Fruit fly (Drosophila melanogaster) whole organism, embryonic: ENCODE measurements around the gene rost.

ENCODE experiments used
- CG10147 ChIP-seq: fragments of 200-800 bp; sonication (Bioruptor generic); optimal IDR thresholded peaks from 2 replicates; lab custom pipeline; 2019; ENCODE audit warnings: missing biosample characterization, mild to moderate bottlenecking, missing genetic modification characterization, moderate library complexity
- CG10543 ChIP-seq: fragments of 200-800 bp; sonication (Bioruptor generic); optimal IDR thresholded peaks from 3 replicates; lab custom pipeline; 2017; ENCODE audit warnings: missing biosample characterization, mild to moderate bottlenecking, missing genetic modification characterization, moderate library complexity
- CG10959 ChIP-seq: fragments of 200-800 bp; sonication (Bioruptor generic); IDR thresholded peaks from 2 replicates; pipeline ENCODE4 v1.3.6; 2022; ENCODE audit warnings: missing biosample characterization, missing genetic modification characterization
- CG11398 ChIP-seq: fragments of 200-800 bp; sonication (Bioruptor generic); optimal IDR thresholded peaks from 2 replicates; lab custom pipeline; 2016; ENCODE audit warnings: missing biosample characterization, missing genetic modification characterization
- CG11504 ChIP-seq: fragments of 200-800 bp; sonication (Bioruptor generic); optimal IDR thresholded peaks from 3 replicates; lab custom pipeline; 2019; ENCODE audit warnings: missing biosample characterization, mild to moderate bottlenecking, missing genetic modification characterization, moderate library complexity
- CG11723 ChIP-seq: fragments of 200-800 bp; sonication (Bioruptor generic); optimal IDR thresholded peaks from 2 replicates; lab custom pipeline; 2017; ENCODE audit warnings: missing biosample characterization, mild to moderate bottlenecking, missing genetic modification characterization
- CG12155 ChIP-seq: fragments of 200-800 bp; sonication (Bioruptor generic); optimal IDR thresholded peaks from 3 replicates; lab custom pipeline; 2016; ENCODE audit warnings: missing biosample characterization, missing genetic modification characterization
- CG12236 ChIP-seq: fragments of 200-800 bp; sonication (Bioruptor generic); optimal IDR thresholded peaks from 2 replicates; lab custom pipeline; 2016; ENCODE audit warnings: missing biosample characterization, missing genetic modification characterization
- CG12299 ChIP-seq: fragments of 200-800 bp; sonication (Bioruptor generic); optimal IDR thresholded peaks from 2 replicates; lab custom pipeline; 2018; ENCODE audit warnings: missing biosample characterization, mild to moderate bottlenecking, missing genetic modification characterization
- CG15479 ChIP-seq: fragments of 200-800 bp; sonication (Bioruptor generic); optimal IDR thresholded peaks from 3 replicates; lab custom pipeline; 2019; ENCODE audit warnings: missing biosample characterization, mild to moderate bottlenecking, missing genetic modification characterization, moderate library complexity
- CG18619 ChIP-seq: fragments of 200-800 bp; sonication (Bioruptor generic); optimal IDR thresholded peaks from 3 replicates; lab custom pipeline; 2017; ENCODE audit warnings: missing biosample characterization, mild to moderate bottlenecking, missing genetic modification characterization
- CG2202 ChIP-seq: fragments of 200-800 bp; sonication (Bioruptor generic); optimal IDR thresholded peaks from 2 replicates; lab custom pipeline; 2018; ENCODE audit warnings: missing biosample characterization, mild to moderate bottlenecking, missing genetic modification characterization
- CG31441 ChIP-seq: fragments of 200-800 bp; sonication (Bioruptor generic); IDR thresholded peaks from 2 replicates; pipeline ENCODE4 v1.3.6; 2022; ENCODE audit warnings: missing biosample characterization, missing genetic modification characterization
- CG3726 ChIP-seq: fragments of 200-800 bp; sonication (Bioruptor generic); IDR thresholded peaks from 3 replicates; pipeline ENCODE4, ENCODE4 v1.3.6; 2022; ENCODE audit warnings: missing biosample characterization, missing genetic modification characterization
- CG6791 ChIP-seq: fragments of 200-800 bp; sonication (Bioruptor generic); IDR thresholded peaks from 3 replicates; pipeline ENCODE4 v1.3.6; 2022; ENCODE audit warnings: missing biosample characterization, missing genetic modification characterization; ENCODE audit not compliant: partially characterized antibody
- CG7357 ChIP-seq: fragments of 200-800 bp; sonication (Bioruptor generic); IDR thresholded peaks from 3 replicates; pipeline ENCODE4 v1.3.6; 2022; ENCODE audit warnings: missing biosample characterization, missing genetic modification characterization
- CG8290 ChIP-seq, 3 experiments: fragments of 200-800 bp; sonication (Bioruptor generic); optimal IDR thresholded peaks; 2 replicates each; lab custom pipeline; 2016 to 2019; ENCODE audit warnings: missing biosample characterization in 3 of 3, missing genetic modification characterization in 3 of 3, mild to moderate bottlenecking in 2 of 3, moderate library complexity in 1 of 3
- CG8359 ChIP-seq: fragments of 200-800 bp; sonication (Bioruptor generic); optimal IDR thresholded peaks from 2 replicates; lab custom pipeline; 2017; ENCODE audit warnings: missing biosample characterization, mild to moderate bottlenecking, missing genetic modification characterization, borderline replicate concordance
- CG9817 ChIP-seq: fragments of 200-800 bp; sonication (Bioruptor generic); optimal IDR thresholded peaks from 2 replicates; lab custom pipeline; 2018; ENCODE audit warnings: missing biosample characterization, mild to moderate bottlenecking, missing genetic modification characterization, moderate library complexity
- CG9932 ChIP-seq: fragments of 200-800 bp; sonication (Bioruptor generic); IDR thresholded peaks from 2 replicates; pipeline ENCODE4 v1.3.6; 2022; ENCODE audit warnings: missing biosample characterization, missing genetic modification characterization
- Dad ChIP-seq: fragments of 200-800 bp; sonication (Bioruptor generic); optimal IDR thresholded peaks from 3 replicates; lab custom pipeline; 2016; ENCODE audit warnings: missing biosample characterization, missing genetic modification characterization
- HHEX ChIP-seq: fragments of 200-800 bp; sonication (Bioruptor generic); optimal IDR thresholded peaks from 3 replicates; lab custom pipeline; 2017; ENCODE audit warnings: missing biosample characterization, mild to moderate bottlenecking, missing genetic modification characterization, missing genetic modification reagents
- Hand ChIP-seq: fragments of 200-800 bp; sonication (Bioruptor generic); optimal IDR thresholded peaks from 2 replicates; lab custom pipeline; 2017; ENCODE audit warnings: mild to moderate bottlenecking, missing biosample characterization, missing genetic modification reagents, missing genetic modification characterization
- Hr51 ChIP-seq, 2 experiments: fragments of 200-800 bp; sonication (Bioruptor generic); optimal IDR thresholded peaks; 2 replicates in 1 of 2; 3 replicates in 1 of 2; lab custom pipeline; 2016 to 2018; ENCODE audit warnings: missing biosample characterization in 2 of 2, missing genetic modification characterization in 2 of 2, mild to moderate bottlenecking in 1 of 2, moderate library complexity in 1 of 2
- MESR4 ChIP-seq: fragments of 200-800 bp; sonication (Bioruptor generic); optimal IDR thresholded peaks from 2 replicates; lab custom pipeline; 2018; ENCODE audit warnings: missing biosample characterization, mild to moderate bottlenecking, missing genetic modification characterization, moderate library complexity
- MTF-1 ChIP-seq: fragments of 200-800 bp; sonication (Bioruptor generic); optimal IDR thresholded peaks from 2 replicates; lab custom pipeline; 2018; ENCODE audit warnings: missing biosample characterization, mild to moderate bottlenecking, missing genetic modification characterization, borderline replicate concordance
- Meics ChIP-seq: fragments of 200-800 bp; sonication (Bioruptor generic); optimal IDR thresholded peaks from 2 replicates; lab custom pipeline; 2017; ENCODE audit warnings: missing biosample characterization, mild to moderate bottlenecking, missing genetic modification characterization
- Sox100B ChIP-seq: fragments of 200-800 bp; sonication (Bioruptor generic); optimal IDR thresholded peaks from 3 replicates; lab custom pipeline; 2018; ENCODE audit warnings: missing biosample characterization, mild to moderate bottlenecking, missing genetic modification characterization
- Sry-β ChIP-seq: fragments of 200-800 bp; sonication (Bioruptor generic); optimal IDR thresholded peaks from 2 replicates; lab custom pipeline; 2018; ENCODE audit warnings: missing biosample characterization, mild to moderate bottlenecking, missing genetic modification characterization, moderate library complexity
- Usf ChIP-seq: fragments of 200-800 bp; sonication (Bioruptor generic); optimal IDR thresholded peaks from 2 replicates; lab custom pipeline; 2017; ENCODE audit warnings: missing genotype, missing biosample characterization, missing genetic modification characterization
- ara ChIP-seq: fragments of 200-800 bp; sonication (Bioruptor generic); IDR thresholded peaks from 2 replicates; pipeline ENCODE4 v1.3.6; 2022; ENCODE audit warnings: missing biosample characterization, missing genetic modification characterization
- chif ChIP-seq, 2 experiments: fragments of 200-800 bp; sonication (Bioruptor generic); optimal IDR thresholded peaks; 3 replicates each; lab custom pipeline; 2016; ENCODE audit warnings: missing biosample characterization in 2 of 2, missing genetic modification characterization in 2 of 2
- dpn ChIP-seq, 2 experiments: fragments of 200-800 bp; sonication (Bioruptor generic); optimal IDR thresholded peaks; 3 replicates each; lab custom pipeline; 2016; ENCODE audit warnings: missing biosample characterization in 2 of 2, missing genetic modification characterization in 2 of 2
- ems ChIP-seq: fragments of 200-800 bp; sonication (Bioruptor generic); optimal IDR thresholded peaks from 3 replicates; lab custom pipeline; 2016; ENCODE audit warnings: missing biosample characterization, missing genetic modification characterization
- exex ChIP-seq: fragments of 200-800 bp; sonication (Bioruptor generic); optimal IDR thresholded peaks from 4 replicates; lab custom pipeline; 2018; ENCODE audit warnings: missing biosample characterization, mild to moderate bottlenecking, missing genetic modification characterization, moderate library complexity
- gt ChIP-seq: fragments of 200-800 bp; sonication (Bioruptor generic); IDR thresholded peaks from 2 replicates; pipeline ENCODE4 v1.3.6; 2022; ENCODE audit warnings: missing biosample characterization, missing genetic modification characterization
- lab ChIP-seq: fragments of 200-800 bp; sonication (Bioruptor generic); optimal IDR thresholded peaks from 3 replicates; lab custom pipeline; 2017; ENCODE audit warnings: missing biosample characterization, missing genetic modification characterization, mild to moderate bottlenecking, moderate library complexity, missing genetic modification reagents
- mld ChIP-seq: fragments of 200-800 bp; sonication (Bioruptor generic); IDR thresholded peaks from 3 replicates; pipeline ENCODE4 v1.3.6; 2022; ENCODE audit warnings: missing biosample characterization, missing genetic modification characterization; ENCODE audit not compliant: partially characterized antibody
- nerfin-1 ChIP-seq: fragments of 200-800 bp; sonication (Bioruptor generic); optimal IDR thresholded peaks from 3 replicates; lab custom pipeline; 2019; ENCODE audit warnings: missing biosample characterization, mild to moderate bottlenecking, missing genetic modification characterization, moderate library complexity
- nmo ChIP-seq: fragments of 200-800 bp; sonication (Bioruptor generic); optimal IDR thresholded peaks from 2 replicates; lab custom pipeline; 2018; ENCODE audit warnings: missing biosample characterization, mild to moderate bottlenecking, missing genetic modification characterization, moderate library complexity
- pum ChIP-seq: fragments of 200-800 bp; sonication (Bioruptor generic); optimal IDR thresholded peaks from 2 replicates; lab custom pipeline; 2016; ENCODE audit warnings: missing biosample characterization, missing genetic modification characterization
- sc ChIP-seq, 3 experiments: fragments of >200 bp in 2 of 3; fragments of 200-800 bp in 1 of 3; sonication (Bioruptor generic) in 1 of 3; optimal IDR thresholded peaks; 2 replicates in 2 of 3; 3 replicates in 1 of 3; lab custom pipeline; 2017; ENCODE audit warnings: mild to moderate bottlenecking in 1 of 3, missing biosample characterization in 1 of 3, missing genetic modification characterization in 1 of 3, missing genetic modification reagents in 1 of 3
- sd ChIP-seq: fragments of 200-800 bp; sonication (Bioruptor generic); optimal IDR thresholded peaks from 3 replicates; lab custom pipeline; 2018; ENCODE audit warnings: missing biosample characterization, mild to moderate bottlenecking, missing genetic modification characterization, moderate library complexity
- sima ChIP-seq: fragments of 200-800 bp; sonication (Bioruptor generic); optimal IDR thresholded peaks from 2 replicates; lab custom pipeline; 2016; ENCODE audit warnings: missing biosample characterization, missing genetic modification characterization
- sna ChIP-seq: fragments of 200-800 bp; sonication (Bioruptor generic); IDR thresholded peaks from 2 replicates; pipeline ENCODE4 v1.3.6; 2022; ENCODE audit warnings: missing biosample characterization, missing genetic modification characterization; ENCODE audit not compliant: partially characterized antibody
- sob ChIP-seq: fragments of 200-800 bp; sonication (Bioruptor generic); IDR thresholded peaks from 2 replicates; pipeline ENCODE4 v1.3.6; 2022; ENCODE audit warnings: missing biosample characterization, missing genetic modification characterization
- sqz ChIP-seq: fragments of 200-800 bp; sonication (Bioruptor generic); optimal IDR thresholded peaks from 3 replicates; lab custom pipeline; 2018; ENCODE audit warnings: missing biosample characterization, mild to moderate bottlenecking, missing genetic modification characterization
- zf30C ChIP-seq: fragments of 200-800 bp; sonication (Bioruptor generic); optimal IDR thresholded peaks from 3 replicates; lab custom pipeline; 2018; ENCODE audit warnings: missing biosample characterization, mild to moderate bottlenecking, missing genetic modification characterization

Gene rost

dm6 chr2L:8937003-8937402 lies 52.3 kb downstream of the rost start, which contains the start of gene Tsp29Fb (continued):
- peak in 1 of 2 experiments; percentile 90 for TF ChIP-seq Hr51 (GFP tag; optimal IDR thresholded peaks at IDR 0.05; lab: Kevin White, UChicago)
- TF ChIP-seq CG10543 (GFP tag; lab: Kevin White, UChicago), result peak; percentile 77
- peak; percentile 45; the same call in 1 of the 2 replicates for TF ChIP-seq ara
- TF ChIP-seq sob (GFP tag; lab: Robert Waterston, UW), result peak; percentile 79
- peak; percentile 68 for TF ChIP-seq nerfin-1 (tag; lab: Kevin White, UChicago)
- no peak for TF ChIP-seq CG6791
- peak; percentile 66 for TF ChIP-seq CG12155 (GFP tag; lab: Kevin White, UChicago)
- no peak for TF ChIP-seq CG8290 (GFP tag; optimal IDR thresholded peaks at IDR 0.05; lab: Kevin White, UChicago)
- peak in 1 of 2 experiments; percentile 10 for TF ChIP-seq CG8290 (tag; optimal IDR thresholded peaks at IDR 0.05; lab: Kevin White, UChicago)
- no peak for TF ChIP-seq CG8359 (GFP tag; lab: Kevin White, UChicago)
- TF ChIP-seq sc (optimal IDR thresholded peaks at IDR 0.05; lab: Kevin White, UChicago), result no peak
- peak; percentile 14 for TF ChIP-seq sc (GFP tag; optimal IDR thresholded peaks at IDR 0.05; lab: Kevin White, UChicago)
- TF ChIP-seq CG18619 (GFP tag; lab: Kevin White, UChicago), result peak; percentile 69
- no peak for TF ChIP-seq MTF-1
- peak; percentile 77 for TF ChIP-seq nmo (GFP tag; lab: Kevin White, UChicago)
- TF ChIP-seq CG31441 (GFP tag; lab: Robert Waterston, UW), result peak; percentile 75
- TF ChIP-seq CG7357 (GFP tag; lab: Robert Waterston, UW), result peak; percentile 67; the same call in 2 of the 3 replicates
- peak; percentile 13 for TF ChIP-seq sd
- no peak for TF ChIP-seq mld (GFP tag; lab: Robert Waterston, UW)
- no peak for TF ChIP-seq CG11398 (GFP tag; lab: Kevin White, UChicago)
- TF ChIP-seq gt (GFP tag; lab: Robert Waterston, UW), result no peak
- no peak for TF ChIP-seq sna
- no peak for TF ChIP-seq Sry-β (GFP tag; lab: Kevin White, UChicago)
- peak; percentile 20 for TF ChIP-seq Dad (GFP tag; lab: Kevin White, UChicago)
- peak; percentile 58 for TF ChIP-seq Usf
- peak; percentile 41 for TF ChIP-seq exex (tag; lab: Kevin White, UChicago)
- peak; percentile 91 for TF ChIP-seq zf30C (GFP tag; lab: Kevin White, UChicago)
- TF ChIP-seq sqz (GFP tag; lab: Kevin White, UChicago), result no peak
- TF ChIP-seq Sox100B (GFP tag; lab: Kevin White, UChicago), result peak; percentile 77
- TF ChIP-seq sima, result no peak
- TF ChIP-seq CG10147 (GFP tag; lab: Kevin White, UChicago), result peak; percentile 71
- TF ChIP-seq pum (GFP tag; lab: Kevin White, UChicago), result peak; percentile 52
- TF ChIP-seq CG15479 (GFP tag; lab: Kevin White, UChicago), result no peak
- TF ChIP-seq chif (GFP tag; optimal IDR thresholded peaks at IDR 0.05; lab: Kevin White, UChicago), result peak; percentile 46 to 47
- TF ChIP-seq CG9817 (tag; lab: Kevin White, UChicago), result peak; percentile 77
- TF ChIP-seq ems (GFP tag; lab: Kevin White, UChicago), result peak; percentile 48
- TF ChIP-seq CG9932 (GFP tag; lab: Robert Waterston, UW), result peak; percentile 72
- TF ChIP-seq CG3726, result 0 out of 3 replicates have a peak, but pooled peaks have one; percentile 47
- peak; percentile 87 for TF ChIP-seq Meics
- peak; percentile 72 for TF ChIP-seq CG12299 (tag; lab: Kevin White, UChicago)
- TF ChIP-seq CG11723, result peak; percentile 33
- TF ChIP-seq CG11504 (tag; lab: Kevin White, UChicago), result peak; percentile 86
- TF ChIP-seq CG10959, result no peak
- no peak for TF ChIP-seq CG12236 (GFP tag; lab: Kevin White, UChicago)
- TF ChIP-seq HHEX, result peak; percentile 72
- TF ChIP-seq MESR4 (GFP tag; lab: Kevin White, UChicago), result no peak
- TF ChIP-seq Hand (GFP tag; lab: Kevin White, UChicago), result peak; percentile 75
- peak; percentile 90 for TF ChIP-seq lab
- no peak for TF ChIP-seq CG2202 (tag; lab: Kevin White, UChicago)
- TF ChIP-seq dpn (GFP tag; optimal IDR thresholded peaks at IDR 0.05; lab: Kevin White, UChicago), result peak; percentile 45 to 65
